ENCODE assay signal across 2 worm cellular contexts in genomic region chrV:10801154-10801553, ce11.
TF ChIP-seq lines count a peak whose summit lies in the region.

TSS of gene D1054.18 (minus strand) at chrV:10801198.

TF ChIP-seq in whole organism, L1 larva, 84 proteins besides CTCF, POLR2A, EP300 and RAD21 (continued from another document):
- no peak for TF ChIP-seq snpc-4 (tag; optimal IDR thresholded peaks at IDR 0.05; lab: Kevin White, UChicago)

TF ChIP-seq in whole organism, L4 larva, 104 proteins besides CTCF, POLR2A, EP300 and RAD21 (continued from another document):
- TF ChIP-seq pha-4 (GFP tag; IDR thresholded peaks at IDR 0.05; lab: Robert Waterston, UW), result peak; percentile 27; the same call in 1 of the 2 replicates
- no peak for TF ChIP-seq pha-4 (tag; optimal IDR thresholded peaks at IDR 0.05; lab: Kevin White, UChicago)
- no peak for TF ChIP-seq duxl-1 (tag; optimal IDR thresholded peaks at IDR 0.05; lab: Kevin White, UChicago; ENCODE audit: poor library complexity)
- peak; percentile 91 for TF ChIP-seq hlh-11 (tag; optimal IDR thresholded peaks at IDR 0.05; lab: Kevin White, UChicago)
- peak; percentile 95 for TF ChIP-seq dmd-6 (GFP tag; IDR thresholded peaks at IDR 0.05; lab: Robert Waterston, UW)
- no peak for TF ChIP-seq lsy-2 (tag; optimal IDR thresholded peaks at IDR 0.05; lab: Kevin White, UChicago)
- TF ChIP-seq php-3 (GFP tag; IDR thresholded peaks at IDR 0.05; lab: Robert Waterston, UW), result peak; percentile 97
- TF ChIP-seq pqm-1 (tag; optimal IDR thresholded peaks at IDR 0.05; lab: Kevin White, UChicago), result peak; percentile 93
- TF ChIP-seq nhr-28 (tag; optimal IDR thresholded peaks at IDR 0.05; lab: Kevin White, UChicago), result peak; percentile 84
- TF ChIP-seq aha-1 (tag; lab: Kevin White, UChicago), result peak; percentile 36
- TF ChIP-seq aly-2 (tag; optimal IDR thresholded peaks at IDR 0.05; lab: Kevin White, UChicago), result no peak
- peak; percentile 66; the same call in 1 of the 2 replicates for TF ChIP-seq lin-1 (GFP tag; IDR thresholded peaks at IDR 0.05; lab: Robert Waterston, UW)
- TF ChIP-seq zfp-3 (GFP tag; conservative IDR thresholded peaks at IDR 0.05; lab: Robert Waterston, UW), result no peak
- no peak for TF ChIP-seq F10B5.3 (tag; optimal IDR thresholded peaks at IDR 0.05; lab: Kevin White, UChicago)
- TF ChIP-seq hlh-30 (tag; optimal IDR thresholded peaks at IDR 0.05; lab: Kevin White, UChicago; ENCODE audit: insufficient read depth), result peak; percentile 55
- no peak for TF ChIP-seq spr-3 (GFP tag; optimal IDR thresholded peaks at IDR 0.05; lab: Kevin White, UChicago)
- TF ChIP-seq mxl-2 (GFP tag; conservative IDR thresholded peaks at IDR 0.05; lab: Robert Waterston, UW), result no peak
- no peak for TF ChIP-seq mes-2 (tag; optimal IDR thresholded peaks at IDR 0.05; lab: Kevin White, UChicago; ENCODE audit: poor library complexity, severe bottlenecking)
- TF ChIP-seq nhr-42 (GFP tag; IDR thresholded peaks at IDR 0.05; lab: Robert Waterston, UW), result no peak
- no peak for TF ChIP-seq zip-2 (tag; optimal IDR thresholded peaks at IDR 0.05; lab: Kevin White, UChicago)
- peak; percentile 42 for TF ChIP-seq nhr-102 (tag; optimal IDR thresholded peaks at IDR 0.05; lab: Kevin White, UChicago)
- TF ChIP-seq rbr-2 (tag; optimal IDR thresholded peaks at IDR 0.05; lab: Kevin White, UChicago), result no peak
- TF ChIP-seq daf-16 (GFP tag; optimal IDR thresholded peaks at IDR 0.05; lab: Kevin White, UChicago), result no peak
- peak; percentile 89 for TF ChIP-seq daf-16 (tag; optimal IDR thresholded peaks at IDR 0.05; lab: Kevin White, UChicago)
- peak; percentile 42; the same call in 1 of the 2 replicates for TF ChIP-seq saeg-2 (GFP tag; IDR thresholded peaks at IDR 0.05; lab: Robert Waterston, UW)
